Worm (Caenorhabditis elegans): ENCODE measurements around the gene cnx-1.

DNA sequence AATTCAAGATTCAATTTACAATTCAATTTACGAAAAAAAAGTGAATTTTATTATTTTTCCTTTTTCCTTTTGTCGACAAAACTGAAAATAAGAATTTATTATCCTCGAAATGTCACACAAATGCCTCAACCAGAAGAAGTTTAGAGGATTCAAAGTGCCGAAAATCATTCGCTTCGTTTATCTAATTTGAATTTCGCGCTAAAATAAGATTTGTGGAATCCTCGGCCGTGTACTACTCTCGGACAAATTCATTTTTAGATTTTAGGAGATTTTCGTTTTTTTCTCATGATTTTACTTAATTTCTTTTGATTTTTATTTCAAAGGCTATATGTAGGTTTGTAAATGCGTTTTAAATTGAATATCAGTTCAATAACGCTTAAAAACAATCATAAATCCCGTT is 31.7 kb upstream of the cnx-1 start:
- TF ChIP-seq him-1 (tag; optimal IDR thresholded peaks at IDR 0.05) (no peak), dao-5 (tag; optimal IDR thresholded peaks at IDR 0.05) (no peak), W03F9.2 (tag; optimal IDR thresholded peaks at IDR 0.05) (no peak)

All from whole organism, L4/young adult.